Worm (Caenorhabditis elegans) whole organism, L3 larva: ENCODE data around the gene sri-60.
"Not testable (repeated sequence)": the region's sequence is repeated elsewhere in the genome, so short reads cannot be mapped to it uniquely, and the experiment has no call there.

Experiments used
- R02D3.7 ChIP-seq: fragments of 150-350 bp; optimal IDR thresholded peaks from 2 replicates; lab custom pipeline; 2014; ENCODE audit warnings: missing biosample characterization, missing genetic modification characterization
- ZK546.5 ChIP-seq: sonication (generic microtip); optimal IDR thresholded peaks from 2 replicates; lab custom pipeline; 2017; ENCODE audit warnings: missing biosample characterization, missing genetic modification characterization
- aly-2 ChIP-seq: fragments of 150-350 bp; optimal IDR thresholded peaks from 2 replicates; lab custom pipeline; 2014; ENCODE audit warnings: missing biosample characterization, missing genetic modification characterization
- ceh-16 ChIP-seq: sonication (generic microtip); optimal IDR thresholded peaks from 2 replicates; lab custom pipeline; 2017; ENCODE audit warnings: missing biosample characterization, missing genetic modification characterization
- ceh-28 ChIP-seq: fragments of 150-350 bp; optimal IDR thresholded peaks from 2 replicates; lab custom pipeline; 2014; ENCODE audit warnings: missing biosample characterization, missing genetic modification reagents, missing genetic modification characterization
- ceh-82 ChIP-seq: fragments of 150-350 bp; optimal IDR thresholded peaks from 2 replicates; lab custom pipeline; 2014; ENCODE audit warnings: missing biosample characterization, missing genetic modification characterization
- ceh-9 ChIP-seq: sonication (generic microtip); optimal IDR thresholded peaks from 2 replicates; lab custom pipeline; 2018; ENCODE audit warnings: missing biosample characterization, missing genetic modification characterization
- daf-12 ChIP-seq: fragments of 150-350 bp; optimal IDR thresholded peaks from 2 replicates; lab custom pipeline; 2014; ENCODE audit warnings: missing biosample characterization, missing genetic modification reagents, missing genetic modification characterization
- egl-5 ChIP-seq: fragments of 150-350 bp; optimal IDR thresholded peaks from 2 replicates; lab custom pipeline; 2017; ENCODE audit warnings: missing biosample characterization, missing genetic modification reagents, missing genetic modification characterization, inconsistent platforms
- elt-1 ChIP-seq: fragments of 150-350 bp; optimal IDR thresholded peaks from 2 replicates; lab custom pipeline; 2014; ENCODE audit warnings: missing biosample characterization, missing genetic modification characterization
- fkh-10 ChIP-seq: sonication (generic microtip); optimal IDR thresholded peaks from 2 replicates; lab custom pipeline; 2017; ENCODE audit warnings: missing biosample characterization, missing genetic modification reagents, missing genetic modification characterization
- fkh-2 ChIP-seq: fragments of 150-350 bp; optimal IDR thresholded peaks from 2 replicates; lab custom pipeline; 2014; ENCODE audit warnings: missing biosample characterization, missing genetic modification reagents, missing genetic modification characterization
- hmg-11 ChIP-seq: sonication (generic microtip); optimal IDR thresholded peaks from 2 replicates; lab custom pipeline; 2016; ENCODE audit warnings: missing genetic modification characterization, missing compliant biosample characterization
- jun-1 ChIP-seq: fragments of 150-350 bp; optimal IDR thresholded peaks from 2 replicates; lab custom pipeline; 2014; ENCODE audit warnings: missing biosample characterization, missing genetic modification reagents, missing genetic modification characterization
- lin-15B ChIP-seq: fragments of 150-350 bp; optimal IDR thresholded peaks from 2 replicates; lab custom pipeline; 2014; ENCODE audit warnings: missing biosample characterization, missing genetic modification characterization
- mdl-1 ChIP-seq: fragments of 150-350 bp; optimal IDR thresholded peaks from 2 replicates; lab custom pipeline; 2014; ENCODE audit warnings: missing biosample characterization, missing genetic modification characterization
- mml-1 ChIP-seq: fragments of 150-350 bp; sonication (generic microtip); optimal IDR thresholded peaks from 3 replicates; lab custom pipeline; 2014; ENCODE audit warnings: missing biosample characterization, missing genetic modification characterization
- nhr-23 ChIP-seq: fragments of 150-350 bp; optimal IDR thresholded peaks from 2 replicates; lab custom pipeline; 2014; ENCODE audit warnings: missing biosample characterization, missing genetic modification reagents, missing genetic modification characterization
- nhr-237 ChIP-seq: fragments of 150-350 bp; optimal IDR thresholded peaks from 2 replicates; lab custom pipeline; 2014; ENCODE audit warnings: missing biosample characterization, missing genetic modification characterization
- nhr-25 ChIP-seq: sonication (generic microtip); optimal IDR thresholded peaks from 2 replicates; lab custom pipeline; 2017; ENCODE audit warnings: missing biosample characterization, missing genetic modification characterization
- nhr-28 ChIP-seq: fragments of 150-350 bp; optimal IDR thresholded peaks from 2 replicates; lab custom pipeline; 2014; ENCODE audit warnings: missing biosample characterization, missing genetic modification characterization
- nhr-43 ChIP-seq: sonication (generic microtip); optimal IDR thresholded peaks from 2 replicates; lab custom pipeline; 2016; ENCODE audit warnings: mild to moderate bottlenecking, missing genetic modification characterization, missing compliant biosample characterization; ENCODE audit not compliant: poor library complexity, severe bottlenecking
- nhr-67 ChIP-seq: fragments of 150-350 bp; optimal IDR thresholded peaks from 2 replicates; lab custom pipeline; 2014; ENCODE audit warnings: missing biosample characterization, missing genetic modification characterization
- nhr-76 ChIP-seq: fragments of 150-350 bp; sonication (generic microtip); optimal IDR thresholded peaks from 5 replicates; lab custom pipeline; 2014; ENCODE audit warnings: missing biosample characterization, missing genetic modification characterization
- nhr-77 ChIP-seq: fragments of 150-350 bp; optimal IDR thresholded peaks from 2 replicates; lab custom pipeline; 2014; ENCODE audit warnings: missing biosample characterization, missing genetic modification characterization
- pha-4 ChIP-seq: fragments of 150-350 bp; optimal IDR thresholded peaks from 2 replicates; lab custom pipeline; 2014; ENCODE audit warnings: missing biosample characterization, missing genetic modification reagents, missing genetic modification characterization
- pqm-1 ChIP-seq: fragments of 150-350 bp; optimal IDR thresholded peaks from 2 replicates; lab custom pipeline; 2017; ENCODE audit warnings: missing biosample characterization, missing genetic modification characterization, inconsistent platforms
- sea-2 ChIP-seq: fragments of 150-350 bp; sonication (generic microtip); optimal IDR thresholded peaks from 4 replicates; lab custom pipeline; 2014; ENCODE audit warnings: missing biosample characterization, missing genetic modification reagents, missing genetic modification characterization
- skn-1 ChIP-seq: fragments of 150-350 bp; optimal IDR thresholded peaks from 2 replicates; lab custom pipeline; 2014; ENCODE audit warnings: missing biosample characterization, missing genetic modification characterization
- snpc-4 ChIP-seq: fragments of 150-350 bp; optimal IDR thresholded peaks from 2 replicates; lab custom pipeline; 2014; ENCODE audit warnings: missing biosample characterization, missing genetic modification characterization
- tbx-2 ChIP-seq: sonication (generic microtip); optimal IDR thresholded peaks from 2 replicates; lab custom pipeline; 2016; ENCODE audit warnings: mild to moderate bottlenecking, missing genetic modification characterization, missing compliant biosample characterization
- unc-39 ChIP-seq: sonication (generic microtip); optimal IDR thresholded peaks from 4 replicates; lab custom pipeline; 2017; ENCODE audit warnings: missing biosample characterization, missing genetic modification characterization
- zag-1 ChIP-seq: fragments of 150-350 bp; optimal IDR thresholded peaks from 2 replicates; lab custom pipeline; 2014; ENCODE audit warnings: missing biosample characterization, missing genetic modification characterization
- ztf-11 ChIP-seq: fragments of 150-350 bp; optimal IDR thresholded peaks from 2 replicates; lab custom pipeline; 2014; ENCODE audit warnings: missing biosample characterization, missing genetic modification characterization

Gene sri-60

DNA sequence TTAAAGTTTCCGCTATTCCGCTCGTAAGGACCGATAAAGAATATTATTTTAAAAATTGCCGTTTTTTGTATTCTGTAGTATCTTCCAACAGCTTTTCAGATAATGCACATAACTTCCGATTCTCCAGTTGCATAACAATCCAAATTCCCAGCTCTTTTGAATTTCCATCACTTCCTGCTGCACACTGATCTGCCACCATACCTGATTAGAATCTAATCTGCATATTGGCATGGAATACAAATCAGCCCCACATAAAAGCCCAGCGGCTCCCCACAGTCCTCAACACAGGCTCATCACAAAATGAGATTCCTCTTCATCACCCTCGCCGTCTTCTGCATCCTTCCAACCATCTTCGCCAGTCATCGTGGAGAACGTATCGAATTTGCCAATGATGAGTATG, 14.0 kb downstream of the sri-60 start, which contains the start of gene nspf-2:
TSS of gene nspf-2 (plus strand) at position 301 of the 400 bp plus-strand sequence.
- TF ChIP-seq pha-4 (tag; lab: Kevin White, UChicago); egl-5 (tag; lab: Kevin White, UChicago); ceh-9: not testable (repeated sequence)
- TF ChIP-seq, all 47 proteins: peak for 0; not testable (repeated sequence) for 47

DNA sequence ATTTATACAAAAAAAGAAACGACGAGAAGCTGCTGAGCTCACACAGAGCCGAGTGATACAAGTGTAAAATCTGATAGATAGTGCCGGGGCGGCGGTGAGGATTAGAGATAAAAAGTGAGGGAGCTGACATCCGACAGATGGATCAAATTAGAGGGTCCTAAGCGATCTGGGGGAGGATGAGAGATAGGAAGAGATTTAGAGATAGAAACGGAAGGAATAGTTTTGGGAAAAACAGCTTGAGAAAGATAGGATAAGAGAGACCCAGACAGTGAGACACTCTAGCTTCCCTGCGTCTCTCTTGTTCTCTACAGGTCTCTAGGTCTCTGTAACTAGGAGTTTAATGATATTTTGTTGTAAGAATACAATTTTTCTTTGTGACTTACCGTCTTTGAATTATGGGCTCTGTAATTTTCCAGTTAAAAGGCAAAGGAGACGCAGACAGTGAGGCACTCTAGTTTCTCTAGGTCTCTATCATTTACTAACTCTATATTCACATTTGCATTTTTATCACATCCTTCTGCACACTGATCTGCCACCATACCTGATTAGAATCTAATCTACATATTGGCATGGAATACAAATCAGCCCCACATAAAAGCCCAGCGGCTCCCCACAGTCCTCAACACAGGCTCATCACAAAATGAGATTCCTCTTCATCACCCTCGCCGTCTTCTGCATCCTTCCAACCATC, 15.5 kb downstream of the sri-60 start, which contains the start of the genes sup-9 and nspf-1:
TSS of gene sup-9 (minus strand) at position 43 of the 691 bp plus-strand sequence.
TSS of gene nspf-1 (plus strand) at position 641 of the 691 bp plus-strand sequence.
- TF ChIP-seq elt-1 (tag; lab: Kevin White, UChicago) (no peak), jun-1 (tag; lab: Kevin White, UChicago) (no peak), nhr-237 (no peak), mdl-1 (no peak), pqm-1 (tag; lab: Kevin White, UChicago) (no peak), mml-1 (tag; lab: Kevin White, UChicago) (no peak), R02D3.7 (no peak), daf-12 (no peak), snpc-4 (no peak), tbx-2 (no peak)

DNA sequence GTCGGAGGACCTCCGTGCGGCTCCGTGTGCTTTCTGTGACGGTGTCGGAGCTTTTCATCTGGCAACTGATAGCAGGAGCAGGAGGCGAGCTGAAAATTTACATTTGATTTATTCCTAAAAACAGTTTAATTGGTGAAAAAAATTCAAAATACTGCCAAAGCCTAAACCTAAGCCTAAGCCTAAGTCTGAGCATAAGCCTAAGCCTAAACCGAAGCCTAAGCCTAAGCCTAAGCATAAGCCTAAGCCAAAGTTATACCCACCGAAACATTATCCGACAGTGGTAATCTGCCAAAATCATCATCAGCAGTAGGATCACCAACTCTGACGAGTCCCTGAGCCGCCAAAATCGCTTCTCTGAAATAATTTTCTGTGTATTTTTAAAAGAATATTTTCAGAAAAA, 17.9 kb downstream of the sri-60 start:
- TF ChIP-seq ceh-9 (no peak), nhr-237 (no peak), ceh-82 (tag; lab: Kevin White, UChicago) (no peak), pqm-1 (tag; lab: Kevin White, UChicago) (no peak), pha-4 (tag; lab: Kevin White, UChicago) (no peak), nhr-67 (tag; lab: Kevin White, UChicago) (no peak), nhr-28 (tag; lab: Kevin White, UChicago) (no peak), ceh-16 (tag; lab: Kevin White, UChicago) (no peak), nhr-23 (tag; lab: Kevin White, UChicago) (no peak), daf-12 (no peak), ceh-28 (tag; lab: Kevin White, UChicago) (no peak), tbx-2 (no peak), fkh-2 (tag; lab: Kevin White, UChicago) (no peak), skn-1 (tag; lab: Kevin White, UChicago) (no peak)

DNA sequence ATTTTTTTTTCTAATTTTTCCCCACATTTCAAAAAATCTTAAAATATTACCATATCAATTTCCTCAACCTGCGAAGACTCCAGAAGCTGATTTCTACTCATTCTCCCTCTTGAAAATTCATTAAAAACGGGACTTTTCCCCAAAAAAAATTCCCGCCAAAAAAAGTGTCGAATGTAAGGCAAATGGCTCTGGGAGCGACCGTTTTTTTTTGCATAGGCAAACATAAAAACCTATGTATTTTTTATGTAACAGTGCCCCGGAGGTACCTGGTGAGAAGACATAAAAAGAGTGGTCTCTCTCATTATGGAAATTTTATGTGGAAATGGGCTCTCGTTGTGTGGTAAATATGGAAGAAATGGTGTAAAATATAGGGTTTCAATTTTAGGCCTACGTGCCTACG, 18.4 kb downstream of the sri-60 start, which contains the start of gene ceh-87:
TSS of gene ceh-87 (minus strand) at position 101 of the 400 bp plus-strand sequence.
- TF ChIP-seq daf-12 (no peak), zag-1 (tag; lab: Kevin White, UChicago) (no peak), sea-2 (no peak), nhr-43 (tag; lab: Kevin White, UChicago) (no peak), fkh-10 (GFP tag; lab: Kevin White, UChicago) (no peak), ZK546.5 (tag; lab: Kevin White, UChicago) (no peak), nhr-67 (tag; lab: Kevin White, UChicago) (no peak), hmg-11 (no peak), nhr-77 (tag; lab: Kevin White, UChicago) (no peak), lin-15B (no peak), nhr-25 (tag; lab: Kevin White, UChicago) (no peak), unc-39 (tag; lab: Kevin White, UChicago) (no peak), R02D3.7 (no peak), aly-2 (no peak)

DNA sequence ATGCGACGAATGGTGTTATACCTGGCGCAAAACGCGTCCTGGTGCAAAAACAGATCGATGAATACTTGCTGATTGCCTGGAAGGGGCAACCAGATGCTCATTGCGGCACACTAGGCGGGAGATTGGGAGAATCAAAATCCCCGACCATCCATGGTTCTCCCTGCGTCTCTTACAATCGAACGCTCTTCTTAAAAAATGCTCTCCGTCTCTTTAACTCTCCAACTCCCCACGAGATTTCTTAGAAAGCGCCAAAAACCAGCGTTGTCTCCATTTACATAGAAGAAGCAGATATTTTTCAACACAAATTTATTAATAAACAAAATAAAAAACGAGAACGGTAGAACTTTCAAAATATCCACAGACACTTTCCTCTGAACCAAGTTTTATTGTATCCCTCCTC, 21.5 kb downstream of the sri-60 start, which contains the start of gene F34D6.1:
TSS of gene F34D6.1 (minus strand) at position 101 of the 400 bp plus-strand sequence.
- no peak for TF ChIP-seq aly-2
- no peak for TF ChIP-seq sea-2
- TF ChIP-seq zag-1 (tag; lab: Kevin White, UChicago): no peak
- no peak for TF ChIP-seq unc-39 (tag; lab: Kevin White, UChicago)
- TF ChIP-seq lin-15B: no peak
- no peak for TF ChIP-seq jun-1 (tag; lab: Kevin White, UChicago)
- TF ChIP-seq ztf-11 (tag; lab: Kevin White, UChicago): no peak
- TF ChIP-seq mdl-1: no peak
- TF ChIP-seq ceh-28 (tag; lab: Kevin White, UChicago): no peak
- TF ChIP-seq nhr-76 (tag; lab: Kevin White, UChicago): no peak
- TF ChIP-seq fkh-10 (GFP tag; lab: Kevin White, UChicago): no peak
- no peak for TF ChIP-seq R02D3.7
